Worm (Caenorhabditis elegans) whole organism, young adult: ENCODE measurements around the gene T28C6.7.

ENCODE experiments used
- B0336.3 ChIP-seq: fragments of 200-800 bp; sonication (Bioruptor generic); IDR thresholded peaks from 2 replicates; pipeline ENCODE4 v1.3.6; 2022; ENCODE audit warnings: missing genetic modification characterization, missing compliant biosample characterization
- C06A6.2 ChIP-seq: fragments of 200-800 bp; sonication (Bioruptor generic); conservative IDR thresholded peaks from 2 replicates; pipeline ENCODE4 v1.3.6; 2022; ENCODE audit warnings: missing genetic modification characterization, missing compliant biosample characterization
- C17E4.6 ChIP-seq: fragments of 200-800 bp; sonication (Bioruptor generic); IDR thresholded peaks from 2 replicates; pipeline ENCODE4 v1.3.6; 2022; ENCODE audit warnings: missing genetic modification reagents, missing genetic modification characterization, missing compliant biosample characterization
- F23B12.7 ChIP-seq: sonication (generic microtip); optimal IDR thresholded peaks from 2 replicates; lab custom pipeline; 2017; ENCODE audit warnings: missing genetic modification characterization, mild to moderate bottlenecking, missing compliant biosample characterization, antibody characterized with exemption, moderate library complexity; ENCODE audit not compliant: insufficient read depth
- K11D2.4 ChIP-seq: fragments of 200-800 bp; sonication (Bioruptor generic); IDR thresholded peaks from 2 replicates; pipeline ENCODE4 v1.3.6; 2022; ENCODE audit warnings: missing genetic modification reagents, missing genetic modification characterization, missing compliant biosample characterization
- Y53F4B.3 ChIP-seq: fragments of 200-800 bp; sonication (Bioruptor generic); IDR thresholded peaks from 2 replicates; pipeline ENCODE4 v1.3.6; 2022; ENCODE audit warnings: missing genetic modification reagents, missing genetic modification characterization, missing compliant biosample characterization
- Y56A3A.18 ChIP-seq: fragments of 200-800 bp; sonication (Bioruptor generic); IDR thresholded peaks from 2 replicates; pipeline ENCODE4 v1.3.6; 2022; ENCODE audit warnings: missing genetic modification reagents, missing genetic modification characterization, missing compliant biosample characterization
- ama-1 ChIP-seq, 3 experiments: fragments of 150-350 bp in 1 of 3; sonication (generic microtip) in 2 of 3; optimal IDR thresholded peaks; 2 replicates each; lab custom pipeline; 2014 to 2018; ENCODE audit warnings: missing biosample characterization in 2 of 3, missing genetic modification characterization in 2 of 3, missing genetic modification reagents in 2 of 3
- aptf-2 ChIP-seq: fragments of 200-800 bp; sonication (Bioruptor generic); conservative IDR thresholded peaks from 2 replicates; pipeline ENCODE4 v1.3.6; 2022; ENCODE audit warnings: missing genetic modification reagents, missing genetic modification characterization, missing compliant biosample characterization
- attf-3 ChIP-seq: fragments of 200-800 bp; sonication (Bioruptor generic); conservative IDR thresholded peaks from 2 replicates; pipeline ENCODE4 v1.3.6; 2022; ENCODE audit warnings: missing genetic modification reagents, missing genetic modification characterization, missing compliant biosample characterization
- attf-6 ChIP-seq: fragments of 200-800 bp; sonication (Bioruptor generic); IDR thresholded peaks from 2 replicates; pipeline ENCODE4 v1.3.6; 2022; ENCODE audit warnings: missing genetic modification reagents, missing genetic modification characterization, missing compliant biosample characterization
- bed-1 ChIP-seq: fragments of 200-800 bp; sonication (Bioruptor generic); IDR thresholded peaks from 2 replicates; pipeline ENCODE4 v1.3.6; 2022; ENCODE audit warnings: missing genetic modification reagents, missing genetic modification characterization, missing compliant biosample characterization
- ceh-27 ChIP-seq: fragments of 200-800 bp; sonication (Bioruptor generic); optimal IDR thresholded peaks from 2 replicates; lab custom pipeline; 2018; ENCODE audit warnings: mild to moderate bottlenecking, missing genetic modification characterization, moderate library complexity, missing compliant biosample characterization
- ceh-40 ChIP-seq: fragments of 200-800 bp; sonication (Bioruptor generic); IDR thresholded peaks from 2 replicates; pipeline ENCODE4 v1.3.6; 2022; ENCODE audit warnings: missing genetic modification characterization, missing compliant biosample characterization
- die-1 ChIP-seq: sonication (generic microtip); optimal IDR thresholded peaks from 2 replicates; lab custom pipeline; 2016; ENCODE audit warnings: missing genotype, mild to moderate bottlenecking, missing genetic modification characterization, missing compliant biosample characterization
- dox-1 ChIP-seq: fragments of 200-800 bp; sonication (Bioruptor generic); IDR thresholded peaks from 2 replicates; pipeline ENCODE4 v1.3.6; 2022; ENCODE audit warnings: missing genetic modification reagents, missing genetic modification characterization, missing compliant biosample characterization
- dpl-1 ChIP-seq: fragments of 150-350 bp; optimal IDR thresholded peaks from 2 replicates; lab custom pipeline; 2014; ENCODE audit warnings: missing biosample characterization, missing genetic modification reagents, missing genetic modification characterization
- efl-1 ChIP-seq: fragments of 150-350 bp; optimal IDR thresholded peaks from 2 replicates; lab custom pipeline; 2014; ENCODE audit warnings: missing biosample characterization, missing genetic modification reagents, missing genetic modification characterization
- egl-44 ChIP-seq: fragments of 200-800 bp; sonication (Bioruptor generic); IDR thresholded peaks from 2 replicates; pipeline ENCODE4 v1.3.6; 2022; ENCODE audit warnings: missing genetic modification reagents, missing genetic modification characterization, missing compliant biosample characterization
- ekl-4 ChIP-seq: fragments of 200-800 bp; sonication (Bioruptor generic); IDR thresholded peaks from 2 replicates; pipeline ENCODE4 v1.3.6; 2022; ENCODE audit warnings: missing genetic modification reagents, missing genetic modification characterization, missing compliant biosample characterization
- gei-17 ChIP-seq: fragments of 200-800 bp; sonication (Bioruptor generic); optimal IDR thresholded peaks from 2 replicates; lab custom pipeline; 2018; ENCODE audit warnings: mild to moderate bottlenecking, missing genetic modification characterization, missing compliant biosample characterization
- him-1 ChIP-seq: sonication (generic microtip); optimal IDR thresholded peaks from 2 replicates; lab custom pipeline; 2016; ENCODE audit warnings: missing genotype, missing genetic modification reagents, missing genetic modification characterization, missing compliant biosample characterization
- hsf-1 ChIP-seq: fragments of 200-800 bp; sonication (Bioruptor generic); IDR thresholded peaks from 2 replicates; pipeline ENCODE4 v1.3.6; 2022; ENCODE audit warnings: missing genetic modification reagents, missing genetic modification characterization, missing compliant biosample characterization
- let-607 ChIP-seq, 2 experiments: fragments of 200-800 bp in 1 of 2; sonication (Bioruptor generic) in 1 of 2; sonication (generic microtip) in 1 of 2; optimal IDR thresholded peaks; 2 replicates each; lab custom pipeline; 2016 to 2018; ENCODE audit warnings: mild to moderate bottlenecking in 2 of 2, missing compliant biosample characterization in 2 of 2, missing genetic modification characterization in 2 of 2, moderate library complexity in 2 of 2, missing genotype in 1 of 2
- lin-40 ChIP-seq: sonication (generic microtip); optimal IDR thresholded peaks from 2 replicates; lab custom pipeline; 2016; ENCODE audit warnings: missing genetic modification characterization, mild to moderate bottlenecking, missing compliant biosample characterization, missing genotype, missing genetic modification reagents
- lin-54 ChIP-seq: fragments of 200-800 bp; sonication (Bioruptor generic); optimal IDR thresholded peaks from 2 replicates; lab custom pipeline; 2018; ENCODE audit warnings: mild to moderate bottlenecking, missing genetic modification characterization, missing compliant biosample characterization
- lir-1 ChIP-seq: fragments of 200-800 bp; sonication (Bioruptor generic); conservative IDR thresholded peaks from 2 replicates; pipeline ENCODE4 v1.3.6; 2022; ENCODE audit warnings: missing genetic modification reagents, missing genetic modification characterization, missing compliant biosample characterization
- mxl-1 ChIP-seq: sonication (generic microtip); optimal IDR thresholded peaks from 2 replicates; lab custom pipeline; 2016; ENCODE audit warnings: missing genetic modification characterization, missing compliant biosample characterization
- nhr-120 ChIP-seq: fragments of 200-800 bp; sonication (Bioruptor generic); IDR thresholded peaks from 2 replicates; pipeline ENCODE4 v1.3.6; 2022; ENCODE audit warnings: missing genetic modification characterization, missing compliant biosample characterization
- nhr-80 ChIP-seq: sonication (generic microtip); optimal IDR thresholded peaks from 2 replicates; lab custom pipeline; 2016; ENCODE audit warnings: missing genetic modification characterization, missing compliant biosample characterization
- rpc-1 ChIP-seq, 2 experiments: fragments of 150-350 bp in 1 of 2; sonication (generic microtip) in 1 of 2; optimal IDR thresholded peaks; 2 replicates each; lab custom pipeline; 2014 to 2018; ENCODE audit warnings: missing biosample characterization in 1 of 2, missing genetic modification characterization in 1 of 2, missing genetic modification reagents in 1 of 2, missing genotype in 1 of 2
- somi-1 ChIP-seq: fragments of 200-800 bp; sonication (Bioruptor generic); optimal IDR thresholded peaks from 2 replicates; lab custom pipeline; 2018; ENCODE audit warnings: mild to moderate bottlenecking, missing genetic modification characterization, missing compliant biosample characterization
- tbp1 ChIP-seq: fragments of 200-800 bp; sonication (Bioruptor generic); optimal IDR thresholded peaks from 2 replicates; lab custom pipeline; 2018; ENCODE audit warnings: mild to moderate bottlenecking, missing genetic modification characterization, missing compliant biosample characterization
- tlf-1 ChIP-seq: fragments of 200-800 bp; sonication (Bioruptor generic); optimal IDR thresholded peaks from 2 replicates; lab custom pipeline; 2018; ENCODE audit warnings: mild to moderate bottlenecking, missing genetic modification characterization, missing compliant biosample characterization
- xnd-1 ChIP-seq: sonication (generic microtip); optimal IDR thresholded peaks from 2 replicates; lab custom pipeline; 2016; ENCODE audit warnings: missing genotype, missing genetic modification reagents, missing genetic modification characterization, missing compliant biosample characterization
- ztf-25 ChIP-seq: fragments of 200-800 bp; sonication (Bioruptor generic); IDR thresholded peaks from 2 replicates; pipeline ENCODE4 v1.3.6; 2022; ENCODE audit warnings: missing genetic modification reagents, missing genetic modification characterization, missing compliant biosample characterization
- ztf-26 ChIP-seq: sonication (generic microtip); optimal IDR thresholded peaks from 2 replicates; lab custom pipeline; 2017; ENCODE audit warnings: missing genetic modification characterization, missing compliant biosample characterization
- ztf-28 ChIP-seq: fragments of 200-800 bp; sonication (Bioruptor generic); IDR thresholded peaks from 2 replicates; pipeline ENCODE4 v1.3.6; 2022; ENCODE audit warnings: missing genetic modification reagents, missing genetic modification characterization, missing compliant biosample characterization
- ztf-3 ChIP-seq: fragments of 200-800 bp; sonication (Bioruptor generic); optimal IDR thresholded peaks from 2 replicates; lab custom pipeline; 2018; ENCODE audit warnings: mild to moderate bottlenecking, missing genetic modification characterization, missing compliant biosample characterization

The T28C6.7 gene

DNA sequence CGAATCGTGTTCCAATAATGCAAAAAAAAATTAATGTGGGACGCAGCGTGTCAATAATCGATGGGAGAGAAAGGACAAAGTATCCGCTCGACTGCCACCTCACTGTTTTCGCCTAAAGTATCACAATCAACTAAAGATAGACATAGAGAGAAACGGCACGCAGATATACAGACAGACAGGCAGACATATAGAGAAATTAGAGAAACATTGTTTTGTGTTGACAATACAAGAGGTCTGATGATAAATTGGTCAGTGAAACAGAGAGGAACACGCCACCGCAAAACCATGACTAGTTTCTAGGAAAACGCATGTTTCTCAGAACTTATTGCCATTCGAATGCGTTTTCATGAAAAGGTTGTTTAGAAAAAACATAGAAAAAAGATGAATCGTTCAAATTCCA, 3.0 kb downstream of the T28C6.7 start, which contains the start of gene T28C6.8 (continued):
- TF ChIP-seq attf-6 (GFP tag; lab: Robert Waterston, UW) (no peak), die-1 (tag; lab: Kevin White, UChicago) (no peak), F23B12.7 (tag; lab: Kevin White, UChicago) (no peak), tbp1 (GFP tag; lab: Kevin White, UChicago) (peak; percentile 22), him-1 (tag; lab: Kevin White, UChicago) (no peak), lin-54 (peak; percentile 11), xnd-1 (no peak), C06A6.2 (GFP tag; lab: Robert Waterston, UW) (no peak), hsf-1 (GFP tag; lab: Robert Waterston, UW) (no peak), Y53F4B.3 (no peak), ceh-27 (GFP tag; lab: Kevin White, UChicago) (no peak), let-607 (tag; optimal IDR thresholded peaks at IDR 0.05; lab: Kevin White, UChicago) (peak; percentile 19 to 45), egl-44 (GFP tag; lab: Robert Waterston, UW) (no peak)

DNA sequence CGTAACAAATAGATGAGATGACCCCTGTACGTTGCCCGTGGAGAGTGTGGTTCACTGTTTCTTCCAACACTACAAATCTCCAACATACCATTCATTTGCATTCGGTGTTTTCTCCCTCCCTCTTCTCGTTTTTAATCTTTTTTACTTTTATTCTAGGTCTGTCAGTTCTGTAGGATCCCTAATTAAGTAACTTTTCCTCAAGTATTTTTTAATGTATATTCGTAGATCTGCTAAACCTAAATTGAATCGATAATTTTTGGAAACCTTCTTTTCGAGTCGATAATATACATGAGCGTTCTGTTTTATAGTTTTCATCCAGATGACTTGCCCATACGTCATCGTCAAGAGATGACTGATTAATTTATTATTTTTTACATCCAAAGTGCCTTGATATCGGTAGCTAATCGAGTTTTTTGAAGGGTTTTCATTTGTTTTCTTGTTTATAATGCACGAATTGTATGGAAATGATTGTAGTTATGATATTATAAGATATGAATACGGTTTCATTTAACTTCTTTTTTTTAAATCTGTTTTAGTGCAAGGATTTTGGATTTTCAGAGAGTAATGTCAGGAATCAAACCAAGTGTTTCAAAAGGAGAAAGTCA, 12.7 kb downstream of the T28C6.7 start, which contains the start of the genes T28C6.11 and T11B7.1:
T28C6.11 (minus strand) TSS at position 101 of the 605 bp plus-strand sequence.
T11B7.1 (plus strand) TSS at position 555 of the 605 bp plus-strand sequence.
- TF ChIP-seq nhr-80 (tag; lab: Kevin White, UChicago) (no peak), lin-40 (tag; lab: Kevin White, UChicago) (no peak), attf-3 (GFP tag; lab: Robert Waterston, UW) (no peak), bed-1 (GFP tag; lab: Robert Waterston, UW) (no peak), mxl-1 (no peak), lir-1 (GFP tag; lab: Robert Waterston, UW) (no peak), Y56A3A.18 (GFP tag; lab: Robert Waterston, UW) (no peak), ztf-3 (GFP tag; lab: Kevin White, UChicago) (no peak), B0336.3 (no peak), ceh-40 (no peak), C17E4.6 (GFP tag; lab: Robert Waterston, UW) (no peak), aptf-2 (GFP tag; lab: Robert Waterston, UW) (no peak), ztf-28 (GFP tag; lab: Robert Waterston, UW) (no peak), dpl-1 (GFP tag; lab: Kevin White, UChicago) (no peak), gei-17 (GFP tag; lab: Kevin White, UChicago) (no peak), tlf-1 (GFP tag; lab: Kevin White, UChicago) (no peak), dox-1 (GFP tag; lab: Robert Waterston, UW) (no peak), ztf-26 (tag; lab: Kevin White, UChicago) (no peak), ama-1 (optimal IDR thresholded peaks at IDR 0.05; lab: Kevin White, UChicago) (no peak), ama-1 (GFP tag; optimal IDR thresholded peaks at IDR 0.05; lab: Kevin White, UChicago) (no peak), K11D2.4 (GFP tag; lab: Robert Waterston, UW) (no peak)

DNA sequence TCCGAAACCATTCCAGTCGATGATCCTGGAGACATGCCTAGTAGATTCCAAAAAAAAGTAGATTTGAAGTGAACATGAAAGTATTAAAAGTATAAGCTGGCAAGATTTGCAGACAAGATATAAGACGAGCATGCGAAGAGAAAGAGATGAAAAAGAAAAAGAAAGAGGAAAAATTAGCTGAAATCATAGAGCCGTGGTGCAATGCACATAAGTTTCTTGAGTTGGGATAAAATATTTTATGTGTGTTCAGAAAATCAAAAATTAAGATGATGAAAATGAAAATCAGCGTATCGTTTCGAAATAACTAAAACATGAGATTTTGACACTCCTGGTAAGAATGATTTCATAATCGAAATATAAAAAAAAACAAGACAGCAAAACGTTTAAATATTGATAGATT, 16.9 kb downstream of the T28C6.7 start, which contains the start of gene T11B7.2:
T11B7.2 (minus strand) TSS at position 101 of the 400 bp plus-strand sequence.
- TF ChIP-seq ekl-4 (GFP tag; lab: Robert Waterston, UW) (no peak), nhr-120 (GFP tag; lab: Robert Waterston, UW) (no peak), rpc-1 (optimal IDR thresholded peaks at IDR 0.05; lab: Kevin White, UChicago) (no peak), rpc-1 (tag; optimal IDR thresholded peaks at IDR 0.05; lab: Kevin White, UChicago) (no peak), somi-1 (GFP tag; lab: Kevin White, UChicago) (no peak), ztf-25 (GFP tag; lab: Robert Waterston, UW) (no peak), efl-1 (GFP tag; lab: Kevin White, UChicago) (no peak)
